Fruit fly (Drosophila melanogaster) whole organism, embryonic: ENCODE measurements around the gene Sema5c.

Experiments
- Blimp-1 ChIP-seq: fragments of 200-800 bp; sonication (Bioruptor generic); optimal IDR thresholded peaks from 3 replicates; lab custom pipeline; 2018; ENCODE audit warnings: missing biosample characterization, missing genetic modification characterization, mild to moderate bottlenecking, moderate library complexity, missing genetic modification reagents
- CG10366 ChIP-seq: fragments of 200-800 bp; sonication (Bioruptor generic); IDR thresholded peaks from 2 replicates; pipeline ENCODE4 v1.3.6; 2022; ENCODE audit warnings: missing biosample characterization, missing genetic modification characterization
- CG1233 ChIP-seq: fragments of 200-800 bp; sonication (Bioruptor generic); optimal IDR thresholded peaks from 4 replicates; lab custom pipeline; 2018; ENCODE audit warnings: missing biosample characterization, mild to moderate bottlenecking, missing genetic modification characterization
- CG13894 ChIP-seq: fragments of 200-800 bp; sonication (Bioruptor generic); optimal IDR thresholded peaks from 3 replicates; lab custom pipeline; 2018; ENCODE audit warnings: missing biosample characterization, mild to moderate bottlenecking, missing genetic modification characterization, moderate library complexity
- CG1603 ChIP-seq: fragments of 200-800 bp; sonication (Bioruptor generic); optimal IDR thresholded peaks from 2 replicates; lab custom pipeline; 2019; ENCODE audit warnings: missing biosample characterization, mild to moderate bottlenecking, missing genetic modification characterization, moderate library complexity
- CG17361 ChIP-seq: fragments of 200-800 bp; sonication (Bioruptor generic); IDR thresholded peaks from 3 replicates; pipeline ENCODE4 v1.3.6; 2022; ENCODE audit warnings: missing biosample characterization, missing genetic modification characterization
- CG17829 ChIP-seq: fragments of 200-800 bp; optimal IDR thresholded peaks from 2 replicates; lab custom pipeline; 2019; ENCODE audit warnings: missing biosample characterization, mild to moderate bottlenecking, missing genetic modification characterization, moderate library complexity
- CG18011 ChIP-seq: fragments of 200-800 bp; sonication (Bioruptor generic); optimal IDR thresholded peaks from 2 replicates; lab custom pipeline; 2017; ENCODE audit warnings: missing biosample characterization, missing genetic modification characterization, mild to moderate bottlenecking, moderate library complexity, missing genotype
- CG30403 ChIP-seq: fragments of 200-800 bp; sonication (Bioruptor generic); optimal IDR thresholded peaks from 3 replicates; lab custom pipeline; 2016; ENCODE audit warnings: missing biosample characterization, missing genetic modification characterization
- CG33213 ChIP-seq: fragments of 200-800 bp; sonication (Bioruptor generic); optimal IDR thresholded peaks from 3 replicates; lab custom pipeline; 2016; ENCODE audit warnings: missing biosample characterization, missing genetic modification characterization
- CG34376 ChIP-seq: fragments of 200-800 bp; sonication (Bioruptor generic); optimal IDR thresholded peaks from 2 replicates; lab custom pipeline; 2018; ENCODE audit warnings: missing biosample characterization, mild to moderate bottlenecking, missing genetic modification characterization
- CG3995 ChIP-seq: fragments of 200-800 bp; sonication (Bioruptor generic); optimal IDR thresholded peaks from 3 replicates; lab custom pipeline; 2016; ENCODE audit warnings: missing biosample characterization, missing genetic modification characterization
- CG4707 ChIP-seq: fragments of 200-800 bp; sonication (Bioruptor generic); optimal IDR thresholded peaks from 2 replicates; lab custom pipeline; 2018; ENCODE audit warnings: missing biosample characterization, mild to moderate bottlenecking, missing genetic modification characterization, moderate library complexity
- CG4730 ChIP-seq: fragments of 200-800 bp; sonication (Bioruptor generic); IDR thresholded peaks from 2 replicates; pipeline ENCODE4 v1.3.6; 2022; ENCODE audit warnings: missing biosample characterization, missing genetic modification characterization
- CG6765 ChIP-seq: fragments of 200-800 bp; sonication (Bioruptor generic); optimal IDR thresholded peaks from 3 replicates; lab custom pipeline; 2017; ENCODE audit warnings: missing biosample characterization, mild to moderate bottlenecking, missing genetic modification characterization
- CG9437 ChIP-seq: fragments of 200-800 bp; sonication (Bioruptor generic); optimal IDR thresholded peaks from 2 replicates; lab custom pipeline; 2018; ENCODE audit warnings: missing biosample characterization, mild to moderate bottlenecking, missing genetic modification characterization
- D ChIP-seq, 2 experiments: fragments of 200-800 bp in 1 of 2; fragments of >200 bp in 1 of 2; sonication (Bioruptor generic) in 1 of 2; optimal IDR thresholded peaks; 2 replicates in 1 of 2; 3 replicates in 1 of 2; lab custom pipeline; 2017; ENCODE audit warnings: mild to moderate bottlenecking in 1 of 2, missing biosample characterization in 1 of 2, missing genetic modification characterization in 1 of 2, missing genetic modification reagents in 1 of 2
- Dref ChIP-seq: fragments of 200-800 bp; sonication (Bioruptor generic); IDR thresholded peaks from 2 replicates; pipeline ENCODE4 v1.3.6; 2022; ENCODE audit warnings: missing biosample characterization, missing genetic modification characterization
- Ets65A ChIP-seq: fragments of 200-800 bp; sonication (Bioruptor generic); peaks from one replicate; lab custom pipeline; 2016; ENCODE audit warnings: missing biosample characterization, missing genetic modification characterization
- Fer3 ChIP-seq: fragments of 200-800 bp; sonication (Bioruptor generic); optimal IDR thresholded peaks from 2 replicates; lab custom pipeline; 2018; ENCODE audit warnings: missing biosample characterization, mild to moderate bottlenecking, missing genetic modification characterization, moderate library complexity
- Hr51 ChIP-seq, 2 experiments: fragments of 200-800 bp; sonication (Bioruptor generic); optimal IDR thresholded peaks; 2 replicates in 1 of 2; 3 replicates in 1 of 2; lab custom pipeline; 2016 to 2018; ENCODE audit warnings: missing biosample characterization in 2 of 2, missing genetic modification characterization in 2 of 2, mild to moderate bottlenecking in 1 of 2, moderate library complexity in 1 of 2
- Lim3 ChIP-seq: fragments of 200-800 bp; sonication (Bioruptor generic); IDR thresholded peaks from 2 replicates; pipeline ENCODE4 v1.3.6; 2022; ENCODE audit warnings: missing biosample characterization, missing genetic modification characterization
- Meics ChIP-seq: fragments of 200-800 bp; sonication (Bioruptor generic); optimal IDR thresholded peaks from 2 replicates; lab custom pipeline; 2017; ENCODE audit warnings: missing biosample characterization, mild to moderate bottlenecking, missing genetic modification characterization
- Mrtf ChIP-seq: fragments of 200-800 bp; sonication (Bioruptor generic); IDR thresholded peaks from 3 replicates; pipeline ENCODE4 v1.3.6; 2022; ENCODE audit warnings: missing biosample characterization, missing genetic modification characterization
- Myb ChIP-seq: fragments of 200-800 bp; sonication (Bioruptor generic); optimal IDR thresholded peaks from 2 replicates; lab custom pipeline; 2016; ENCODE audit warnings: missing biosample characterization, missing genetic modification characterization
- NK7.1 ChIP-seq: fragments of 200-800 bp; sonication (Bioruptor generic); optimal IDR thresholded peaks from 3 replicates; lab custom pipeline; 2016; ENCODE audit warnings: missing biosample characterization, missing genetic modification characterization
- Opbp ChIP-seq: fragments of 200-800 bp; sonication (Bioruptor generic); IDR thresholded peaks from 3 replicates; pipeline ENCODE4 v1.3.6; 2022; ENCODE audit warnings: missing biosample characterization, missing genetic modification characterization; ENCODE audit not compliant: partially characterized antibody
- ac ChIP-seq: fragments of 200-800 bp; sonication (Bioruptor generic); optimal IDR thresholded peaks from 3 replicates; lab custom pipeline; 2017; ENCODE audit warnings: missing biosample characterization, mild to moderate bottlenecking, missing genetic modification characterization
- cato ChIP-seq: fragments of 200-800 bp; sonication (Bioruptor generic); optimal IDR thresholded peaks from 2 replicates; lab custom pipeline; 2016; ENCODE audit warnings: missing biosample characterization, missing genetic modification characterization, borderline replicate concordance
- chinmo ChIP-seq: fragments of 200-800 bp; sonication (Bioruptor generic); IDR thresholded peaks from 4 replicates; pipeline ENCODE4 v1.3.6; 2022; ENCODE audit warnings: missing biosample characterization, missing genetic modification characterization; ENCODE audit not compliant: partially characterized antibody
- dysf ChIP-seq: fragments of 200-800 bp; sonication (Bioruptor generic); IDR thresholded peaks from 3 replicates; pipeline ENCODE4 v1.3.6; 2022; ENCODE audit warnings: missing biosample characterization, missing genetic modification characterization
- fru ChIP-seq: fragments of >200 bp; optimal IDR thresholded peaks from 2 replicates; lab custom pipeline; 2017
- knrl ChIP-seq: fragments of 200-800 bp; sonication (Bioruptor generic); IDR thresholded peaks from 3 replicates; pipeline ENCODE4 v1.3.6; 2022; ENCODE audit warnings: missing biosample characterization, missing genetic modification characterization; ENCODE audit not compliant: partially characterized antibody
- lab ChIP-seq: fragments of 200-800 bp; sonication (Bioruptor generic); optimal IDR thresholded peaks from 3 replicates; lab custom pipeline; 2017; ENCODE audit warnings: missing biosample characterization, missing genetic modification characterization, mild to moderate bottlenecking, moderate library complexity, missing genetic modification reagents
- lbe ChIP-seq: fragments of 200-800 bp; sonication (Bioruptor generic); optimal IDR thresholded peaks from 2 replicates; lab custom pipeline; 2016; ENCODE audit warnings: missing biosample characterization, mild to moderate bottlenecking, missing genetic modification characterization
- lilli ChIP-seq: fragments of 200-800 bp; sonication (Bioruptor generic); optimal IDR thresholded peaks from 3 replicates; lab custom pipeline; 2016; ENCODE audit warnings: missing biosample characterization, missing genetic modification characterization
- mirr ChIP-seq: fragments of 200-800 bp; sonication (Bioruptor generic); optimal IDR thresholded peaks from 3 replicates; lab custom pipeline; 2018; ENCODE audit warnings: missing biosample characterization, mild to moderate bottlenecking, missing genetic modification characterization
- nerfin-1 ChIP-seq: fragments of 200-800 bp; sonication (Bioruptor generic); optimal IDR thresholded peaks from 3 replicates; lab custom pipeline; 2019; ENCODE audit warnings: missing biosample characterization, mild to moderate bottlenecking, missing genetic modification characterization, moderate library complexity
- pros ChIP-seq: fragments of 200-800 bp; sonication (Bioruptor generic); optimal IDR thresholded peaks from 3 replicates; lab custom pipeline; 2019; ENCODE audit warnings: missing biosample characterization, mild to moderate bottlenecking, missing genetic modification characterization, moderate library complexity
- rib ChIP-seq: fragments of 200-800 bp; sonication (Bioruptor generic); IDR thresholded peaks from 2 replicates; pipeline ENCODE4 v1.3.6; 2022; ENCODE audit warnings: missing biosample characterization, missing genetic modification characterization
- row ChIP-seq: fragments of 200-800 bp; sonication (Bioruptor generic); IDR thresholded peaks from 3 replicates; pipeline ENCODE4 v1.3.6; 2022; ENCODE audit warnings: missing biosample characterization, missing genetic modification characterization
- sim ChIP-seq: fragments of 200-800 bp; sonication (Bioruptor generic); IDR thresholded peaks from 2 replicates; pipeline ENCODE4 v1.3.6; 2022; ENCODE audit warnings: missing biosample characterization, missing genetic modification characterization
- slou ChIP-seq: fragments of 200-800 bp; sonication (Bioruptor generic); optimal IDR thresholded peaks from 3 replicates; lab custom pipeline; 2016; ENCODE audit warnings: missing biosample characterization, missing genetic modification characterization
- sr ChIP-seq: fragments of 200-800 bp; sonication (Bioruptor generic); IDR thresholded peaks from 3 replicates; pipeline ENCODE4 v1.3.6; 2022; ENCODE audit warnings: missing biosample characterization, missing genetic modification characterization
- twi ChIP-seq: fragments of 200-800 bp; optimal IDR thresholded peaks from 2 replicates; lab custom pipeline; 2019; ENCODE audit warnings: missing biosample characterization, mild to moderate bottlenecking, missing genetic modification characterization, moderate library complexity
- unpg ChIP-seq: fragments of 200-800 bp; sonication (Bioruptor generic); optimal IDR thresholded peaks from 3 replicates; lab custom pipeline; 2018; ENCODE audit warnings: missing biosample characterization, mild to moderate bottlenecking, missing genetic modification characterization, moderate library complexity
- vfl ChIP-seq: fragments of 200-800 bp; sonication (Bioruptor generic); optimal IDR thresholded peaks from 2 replicates; lab custom pipeline; 2016; ENCODE audit warnings: missing biosample characterization, missing genetic modification characterization
- z ChIP-seq: fragments of 200-800 bp; sonication (Bioruptor generic); IDR thresholded peaks from 3 replicates; pipeline ENCODE4 v1.3.6; 2022; ENCODE audit warnings: missing biosample characterization, missing genetic modification characterization
- zen2 ChIP-seq: fragments of 200-800 bp; sonication (Bioruptor generic); IDR thresholded peaks from 3 replicates; pipeline ENCODE4 v1.3.6; 2022; ENCODE audit warnings: missing biosample characterization, missing genetic modification characterization; ENCODE audit not compliant: partially characterized antibody

Sema5c gene

dm6 chr3L:12115966-12116735 is 34.5 kb upstream of the Sema5c start, which contains the start of gene vers (continued):
- TF ChIP-seq CG17829 (tag; lab: Kevin White, UChicago) (peak; percentile 42), CG1233 (GFP tag; lab: Kevin White, UChicago) (no peak), vfl (GFP tag; lab: Kevin White, UChicago) (peak; percentile 12), Mrtf (no peak), NK7.1 (GFP tag; lab: Kevin White, UChicago) (no peak), Opbp (GFP tag; lab: Robert Waterston, UW) (peak; percentile 95), z (GFP tag; lab: Robert Waterston, UW) (no peak), fru (no peak), CG9437 (no peak), sr (no peak), nerfin-1 (no peak), mirr (GFP tag; lab: Kevin White, UChicago) (no peak), row (0 out of 3 replicates have a peak, but pooled peaks have one; percentile 35), CG6765 (GFP tag; lab: Kevin White, UChicago) (no peak), D (optimal IDR thresholded peaks at IDR 0.05; lab: Kevin White, UChicago) (no peak), D (GFP tag; optimal IDR thresholded peaks at IDR 0.05; lab: Kevin White, UChicago) (no peak), dysf (GFP tag; lab: Robert Waterston, UW) (no peak), sim (GFP tag; lab: Robert Waterston, UW) (no peak), Blimp-1 (GFP tag; lab: Kevin White, UChicago) (no peak), CG30403 (peak; percentile 19), CG4730 (GFP tag; lab: Robert Waterston, UW) (no peak), Fer3 (tag; lab: Kevin White, UChicago) (no peak), Ets65A (GFP tag; lab: Kevin White, UChicago) (peak; percentile 4), lbe (peak; percentile 41), CG13894 (tag; lab: Kevin White, UChicago) (no peak), ac (GFP tag; lab: Kevin White, UChicago) (no peak), rib (GFP tag; lab: Robert Waterston, UW) (no peak), Dref (GFP tag; lab: Robert Waterston, UW) (peak; percentile 97), unpg (GFP tag; lab: Kevin White, UChicago) (no peak), Myb (GFP tag; lab: Kevin White, UChicago) (peak; percentile 14), CG17361 (GFP tag; lab: Robert Waterston, UW) (0 out of 3 replicates have a peak, but pooled peaks have one; percentile 34), Meics (GFP tag; lab: Kevin White, UChicago) (no peak), zen2 (GFP tag; lab: Robert Waterston, UW) (peak; percentile 88), Lim3 (no peak), CG18011 (no peak), CG4707 (no peak), knrl (GFP tag; lab: Robert Waterston, UW) (peak; percentile 90), CG10366 (GFP tag; lab: Robert Waterston, UW) (no peak; the same call in 1 of the 2 replicates), chinmo (GFP tag; lab: Robert Waterston, UW) (peak; percentile 95; the same call in 3 of the 4 replicates), CG3995 (GFP tag; lab: Kevin White, UChicago) (peak; percentile 85), Hr51 (GFP tag; optimal IDR thresholded peaks at IDR 0.05; lab: Kevin White, UChicago) (no peak), CG1603 (tag; lab: Kevin White, UChicago) (peak; percentile 70), CG34376 (peak; percentile 38), CG33213 (peak; percentile 62), lilli (GFP tag; lab: Kevin White, UChicago) (peak; percentile 45), pros (no peak), twi (tag; lab: Kevin White, UChicago) (no peak), lab (GFP tag; lab: Kevin White, UChicago) (no peak), cato (no peak), slou (GFP tag; lab: Kevin White, UChicago) (no peak)
